Worm (Caenorhabditis elegans) whole organism, young adult: Measurements from ENCODE around the gene C04C3.7.

Experiments
- B0336.3 ChIP-seq: fragments of 200-800 bp; sonication (Bioruptor generic); IDR thresholded peaks from 2 replicates; pipeline ENCODE4 v1.3.6; 2022; ENCODE audit warnings: missing genetic modification characterization, missing compliant biosample characterization
- C06A6.2 ChIP-seq: fragments of 200-800 bp; sonication (Bioruptor generic); conservative IDR thresholded peaks from 2 replicates; pipeline ENCODE4 v1.3.6; 2022; ENCODE audit warnings: missing genetic modification characterization, missing compliant biosample characterization
- C17E4.6 ChIP-seq: fragments of 200-800 bp; sonication (Bioruptor generic); IDR thresholded peaks from 2 replicates; pipeline ENCODE4 v1.3.6; 2022; ENCODE audit warnings: missing genetic modification reagents, missing genetic modification characterization, missing compliant biosample characterization
- F23B12.7 ChIP-seq: sonication (generic microtip); optimal IDR thresholded peaks from 2 replicates; lab custom pipeline; 2017; ENCODE audit warnings: missing genetic modification characterization, mild to moderate bottlenecking, missing compliant biosample characterization, antibody characterized with exemption, moderate library complexity; ENCODE audit not compliant: insufficient read depth
- F33H1.4 ChIP-seq: fragments of 200-800 bp; sonication (Bioruptor generic); IDR thresholded peaks from 2 replicates; pipeline ENCODE4 v1.3.6; 2022; ENCODE audit warnings: missing genetic modification reagents, missing genetic modification characterization, missing compliant biosample characterization
- F37B4.10 ChIP-seq: fragments of 200-800 bp; sonication (Bioruptor generic); IDR thresholded peaks from 2 replicates; pipeline ENCODE4 v1.3.6; 2022; ENCODE audit warnings: missing genetic modification characterization, missing compliant biosample characterization
- F49E8.2 ChIP-seq: sonication (generic microtip); optimal IDR thresholded peaks from 3 replicates; lab custom pipeline; 2017; ENCODE audit warnings: missing genetic modification characterization, mild to moderate bottlenecking, missing compliant biosample characterization, antibody characterized with exemption, moderate library complexity; ENCODE audit not compliant: insufficient read depth
- T26A5.8 ChIP-seq: sonication (generic microtip); optimal IDR thresholded peaks from 2 replicates; lab custom pipeline; 2016; ENCODE audit warnings: missing genetic modification characterization, missing compliant biosample characterization
- Y67H2A.10 ChIP-seq: fragments of 200-800 bp; sonication (Bioruptor generic); conservative IDR thresholded peaks from 2 replicates; pipeline ENCODE4 v1.3.6; 2022; ENCODE audit warnings: missing genetic modification reagents, missing genetic modification characterization, missing compliant biosample characterization
- Y79H2A.3 ChIP-seq: fragments of 200-800 bp; sonication (Bioruptor generic); conservative IDR thresholded peaks from 2 replicates; pipeline ENCODE4 v1.3.6; 2022; ENCODE audit warnings: missing genetic modification reagents, missing genetic modification characterization, missing compliant biosample characterization
- ZK185.1 ChIP-seq: sonication (generic microtip); optimal IDR thresholded peaks from 2 replicates; lab custom pipeline; 2016; ENCODE audit warnings: mild to moderate bottlenecking, missing genetic modification characterization, missing compliant biosample characterization; ENCODE audit not compliant: poor library complexity, severe bottlenecking
- atf-7 ChIP-seq: sonication (generic microtip); optimal IDR thresholded peaks from 2 replicates; lab custom pipeline; 2017; ENCODE audit warnings: mild to moderate bottlenecking, missing genetic modification characterization, missing compliant biosample characterization
- athp-1 ChIP-seq: sonication (generic microtip); optimal IDR thresholded peaks from 2 replicates; lab custom pipeline; 2017; ENCODE audit warnings: mild to moderate bottlenecking, missing genetic modification characterization, missing compliant biosample characterization
- attf-6 ChIP-seq: fragments of 200-800 bp; sonication (Bioruptor generic); IDR thresholded peaks from 2 replicates; pipeline ENCODE4 v1.3.6; 2022; ENCODE audit warnings: missing genetic modification reagents, missing genetic modification characterization, missing compliant biosample characterization
- ceh-40 ChIP-seq: fragments of 200-800 bp; sonication (Bioruptor generic); IDR thresholded peaks from 2 replicates; pipeline ENCODE4 v1.3.6; 2022; ENCODE audit warnings: missing genetic modification characterization, missing compliant biosample characterization
- ceh-79 ChIP-seq: sonication (generic microtip); optimal IDR thresholded peaks from 2 replicates; lab custom pipeline; 2017; ENCODE audit warnings: mild to moderate bottlenecking, missing genetic modification characterization, missing compliant biosample characterization
- chd-7 ChIP-seq: sonication (generic microtip); optimal IDR thresholded peaks from 2 replicates; lab custom pipeline; 2016; ENCODE audit warnings: mild to moderate bottlenecking, missing genetic modification characterization, moderate library complexity, missing compliant biosample characterization
- dpl-1 ChIP-seq: fragments of 150-350 bp; optimal IDR thresholded peaks from 2 replicates; lab custom pipeline; 2014; ENCODE audit warnings: missing biosample characterization, missing genetic modification reagents, missing genetic modification characterization
- egl-44 ChIP-seq: fragments of 200-800 bp; sonication (Bioruptor generic); IDR thresholded peaks from 2 replicates; pipeline ENCODE4 v1.3.6; 2022; ENCODE audit warnings: missing genetic modification reagents, missing genetic modification characterization, missing compliant biosample characterization
- ekl-4 ChIP-seq: fragments of 200-800 bp; sonication (Bioruptor generic); IDR thresholded peaks from 2 replicates; pipeline ENCODE4 v1.3.6; 2022; ENCODE audit warnings: missing genetic modification reagents, missing genetic modification characterization, missing compliant biosample characterization
- ets-4 ChIP-seq: fragments of 200-800 bp; sonication (Bioruptor generic); optimal IDR thresholded peaks from 2 replicates; lab custom pipeline; 2018; ENCODE audit warnings: mild to moderate bottlenecking, missing genetic modification characterization, missing compliant biosample characterization
- hlh-12 ChIP-seq: sonication (generic microtip); optimal IDR thresholded peaks from 2 replicates; lab custom pipeline; 2016; ENCODE audit warnings: missing genetic modification characterization, missing compliant biosample characterization
- lag-1 ChIP-seq: fragments of 200-800 bp; sonication (Bioruptor generic); IDR thresholded peaks from 2 replicates; pipeline ENCODE4 v1.3.6; 2022; ENCODE audit warnings: missing genetic modification reagents, missing genetic modification characterization, missing compliant biosample characterization
- let-607 ChIP-seq, 2 experiments: fragments of 200-800 bp in 1 of 2; sonication (Bioruptor generic) in 1 of 2; sonication (generic microtip) in 1 of 2; optimal IDR thresholded peaks; 2 replicates each; lab custom pipeline; 2016 to 2018; ENCODE audit warnings: mild to moderate bottlenecking in 2 of 2, missing compliant biosample characterization in 2 of 2, missing genetic modification characterization in 2 of 2, moderate library complexity in 2 of 2, missing genotype in 1 of 2
- lin-54 ChIP-seq: fragments of 200-800 bp; sonication (Bioruptor generic); optimal IDR thresholded peaks from 2 replicates; lab custom pipeline; 2018; ENCODE audit warnings: mild to moderate bottlenecking, missing genetic modification characterization, missing compliant biosample characterization
- lsl-1 ChIP-seq: fragments of 200-800 bp; sonication (Bioruptor generic); optimal IDR thresholded peaks from 2 replicates; lab custom pipeline; 2018; ENCODE audit warnings: mild to moderate bottlenecking, missing genetic modification characterization, moderate library complexity, missing compliant biosample characterization
- madf-6 ChIP-seq: fragments of 200-800 bp; sonication (Bioruptor generic); IDR thresholded peaks from 2 replicates; pipeline ENCODE4 v1.3.6; 2022; ENCODE audit warnings: missing genetic modification reagents, missing genetic modification characterization, missing compliant biosample characterization
- madf-8 ChIP-seq: fragments of 200-800 bp; sonication (Bioruptor generic); conservative IDR thresholded peaks from 2 replicates; pipeline ENCODE4 v1.3.6; 2022; ENCODE audit warnings: missing genetic modification reagents, missing genetic modification characterization, missing compliant biosample characterization
- mxl-1 ChIP-seq: sonication (generic microtip); optimal IDR thresholded peaks from 2 replicates; lab custom pipeline; 2016; ENCODE audit warnings: missing genetic modification characterization, missing compliant biosample characterization
- nhr-120 ChIP-seq: fragments of 200-800 bp; sonication (Bioruptor generic); IDR thresholded peaks from 2 replicates; pipeline ENCODE4 v1.3.6; 2022; ENCODE audit warnings: missing genetic modification characterization, missing compliant biosample characterization
- nhr-90 ChIP-seq: sonication (generic microtip); optimal IDR thresholded peaks from 2 replicates; lab custom pipeline; 2016; ENCODE audit warnings: missing genotype, mild to moderate bottlenecking, missing genetic modification characterization, missing compliant biosample characterization
- rec-8 ChIP-seq, 2 experiments: sonication (generic microtip); optimal IDR thresholded peaks; 2 replicates each; lab custom pipeline; 2016; ENCODE audit warnings: mild to moderate bottlenecking in 2 of 2, missing genetic modification characterization in 2 of 2, missing genetic modification reagents in 2 of 2, missing genotype in 2 of 2, missing biosample characterization in 1 of 2, missing compliant biosample characterization in 1 of 2, moderate library complexity in 1 of 2
- repo-1 ChIP-seq: sonication (generic microtip); optimal IDR thresholded peaks from 2 replicates; lab custom pipeline; 2017; ENCODE audit warnings: mild to moderate bottlenecking, missing genetic modification characterization, missing compliant biosample characterization
- rpc-1 ChIP-seq, 2 experiments: fragments of 150-350 bp in 1 of 2; sonication (generic microtip) in 1 of 2; optimal IDR thresholded peaks; 2 replicates each; lab custom pipeline; 2014 to 2018; ENCODE audit warnings: missing biosample characterization in 1 of 2, missing genetic modification characterization in 1 of 2, missing genetic modification reagents in 1 of 2, missing genotype in 1 of 2
- snpc-4 ChIP-seq, 5 experiments: fragments of 150-350 bp in 1 of 5; sonication (generic microtip) in 4 of 5; optimal IDR thresholded peaks; 2 replicates each; lab custom pipeline; 2014 to 2018; ENCODE audit warnings: missing genetic modification characterization in 5 of 5, missing biosample characterization in 3 of 5, antibody characterized with exemption in 2 of 5, mild to moderate bottlenecking in 2 of 5, missing compliant biosample characterization in 2 of 5, missing genotype in 2 of 5, moderate library complexity in 2 of 5, missing genetic modification reagents in 1 of 5
- tbp1 ChIP-seq: fragments of 200-800 bp; sonication (Bioruptor generic); optimal IDR thresholded peaks from 2 replicates; lab custom pipeline; 2018; ENCODE audit warnings: mild to moderate bottlenecking, missing genetic modification characterization, missing compliant biosample characterization
- xnd-1 ChIP-seq: sonication (generic microtip); optimal IDR thresholded peaks from 2 replicates; lab custom pipeline; 2016; ENCODE audit warnings: missing genotype, missing genetic modification reagents, missing genetic modification characterization, missing compliant biosample characterization
- zim-3 ChIP-seq: sonication (generic microtip); optimal IDR thresholded peaks from 2 replicates; lab custom pipeline; 2017; ENCODE audit warnings: mild to moderate bottlenecking, missing genetic modification characterization, moderate library complexity, missing compliant biosample characterization
- ztf-18 ChIP-seq: sonication (generic microtip); optimal IDR thresholded peaks from 2 replicates; lab custom pipeline; 2016; ENCODE audit warnings: missing genotype, mild to moderate bottlenecking, missing genetic modification characterization, missing compliant biosample characterization

C04C3.7 gene

DNA sequence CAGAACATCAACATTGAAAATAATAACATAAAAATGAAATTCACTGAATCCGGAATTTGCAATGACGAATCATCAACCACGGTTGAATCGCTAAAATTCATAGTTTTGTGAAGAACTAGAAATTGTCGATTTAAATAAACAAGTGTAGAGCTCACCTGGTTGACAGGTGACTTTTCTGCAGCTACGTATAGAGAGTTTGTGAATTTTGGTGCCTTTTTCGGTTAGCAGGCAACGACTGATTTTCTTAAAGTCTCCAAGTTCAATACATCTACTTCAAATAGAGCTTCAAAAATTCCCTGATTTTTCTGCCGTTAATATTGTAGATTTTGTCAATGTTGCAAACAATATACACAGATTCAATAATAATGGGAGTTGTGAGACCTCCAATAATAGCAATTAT, 43.8 kb upstream of the C04C3.7 start, which contains the start of gene srz-69:
TSS of gene srz-69 (minus strand) at position 101 of the 400 bp plus-strand sequence.
- TF ChIP-seq C17E4.6 (no peak), Y79H2A.3 (GFP tag; lab: Robert Waterston, UW) (no peak), rec-8 (tag; optimal IDR thresholded peaks at IDR 0.05; lab: Kevin White, UChicago) (no peak), lag-1 (no peak), athp-1 (tag; lab: Kevin White, UChicago) (no peak), F23B12.7 (tag; lab: Kevin White, UChicago) (no peak), dpl-1 (no peak), lsl-1 (GFP tag; lab: Kevin White, UChicago) (no peak), egl-44 (GFP tag; lab: Robert Waterston, UW) (no peak), ets-4 (GFP tag; lab: Kevin White, UChicago) (no peak), F37B4.10 (GFP tag; lab: Robert Waterston, UW) (no peak), B0336.3 (GFP tag; lab: Robert Waterston, UW) (no peak), tbp1 (GFP tag; lab: Kevin White, UChicago) (no peak), ceh-79 (tag; lab: Kevin White, UChicago) (no peak), C06A6.2 (GFP tag; lab: Robert Waterston, UW) (no peak), F33H1.4 (GFP tag; lab: Robert Waterston, UW) (no peak), hlh-12 (tag; lab: Kevin White, UChicago) (no peak), ztf-18 (tag; lab: Kevin White, UChicago) (no peak)

DNA sequence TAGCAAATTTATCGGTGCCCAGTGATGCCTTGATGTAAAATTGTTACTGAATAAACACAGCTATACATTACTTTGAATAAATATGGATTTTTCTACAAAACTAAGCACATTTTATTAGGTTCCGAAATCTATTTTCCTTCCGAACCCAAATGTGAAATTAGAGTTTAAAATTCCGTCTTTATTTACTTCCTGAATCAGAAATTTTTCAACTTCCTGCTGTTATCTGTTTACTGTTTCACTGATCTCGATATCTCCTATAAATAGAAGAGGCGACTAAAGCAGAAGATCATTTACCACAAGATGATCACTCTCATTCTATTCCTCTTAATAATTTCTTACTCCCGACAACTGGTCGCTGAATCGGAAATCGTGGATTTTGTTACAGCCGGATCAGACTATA, 36.5 kb upstream of the C04C3.7 start, which contains the start of gene F58E2.2:
TSS of gene F58E2.2 (plus strand) at position 301 of the 400 bp plus-strand sequence.
- TF ChIP-seq Y67H2A.10 (GFP tag; lab: Robert Waterston, UW) (no peak), ceh-79 (tag; lab: Kevin White, UChicago) (no peak), ekl-4 (GFP tag; lab: Robert Waterston, UW) (no peak), repo-1 (tag; lab: Kevin White, UChicago) (no peak), T26A5.8 (tag; lab: Kevin White, UChicago) (no peak), rpc-1 (optimal IDR thresholded peaks at IDR 0.05; lab: Kevin White, UChicago) (no peak), rpc-1 (tag; optimal IDR thresholded peaks at IDR 0.05; lab: Kevin White, UChicago) (no peak), nhr-90 (tag; lab: Kevin White, UChicago) (no peak), xnd-1 (no peak), ZK185.1 (tag; lab: Kevin White, UChicago) (no peak), zim-3 (tag; lab: Kevin White, UChicago) (no peak), nhr-120 (no peak), mxl-1 (tag; lab: Kevin White, UChicago) (no peak), let-607 (tag; optimal IDR thresholded peaks at IDR 0.05; lab: Kevin White, UChicago) (no peak), madf-6 (GFP tag; lab: Robert Waterston, UW) (no peak), C17E4.6 (no peak)

DNA sequence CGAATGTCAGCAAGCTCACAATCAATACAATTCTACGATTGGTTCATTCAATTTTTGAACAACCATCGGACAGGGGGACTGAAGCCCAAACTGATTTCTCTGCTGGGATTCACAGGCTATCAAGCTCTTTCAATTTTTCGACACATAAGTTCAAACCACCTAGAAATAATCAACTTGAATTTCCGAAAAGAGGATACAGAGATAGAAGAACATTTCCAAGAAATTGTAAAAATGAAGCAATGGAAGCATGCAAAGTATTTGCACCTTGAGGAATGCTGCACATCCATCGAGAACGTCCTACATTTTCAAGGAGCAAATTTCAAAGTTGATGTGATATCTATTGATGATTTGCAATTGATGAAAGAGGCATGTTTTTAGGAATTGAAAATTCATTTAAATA, 34.5 kb upstream of the C04C3.7 start:
- no peak for TF ChIP-seq snpc-4 (GFP tag; optimal IDR thresholded peaks at IDR 0.05; lab: Kevin White, UChicago)
- TF ChIP-seq snpc-4 (tag; optimal IDR thresholded peaks at IDR 0.05; lab: Kevin White, UChicago) = no peak
- TF ChIP-seq lin-54 = no peak
- TF ChIP-seq ceh-40 = no peak
- TF ChIP-seq ztf-18 (tag; lab: Kevin White, UChicago) = no peak
- TF ChIP-seq madf-8 (GFP tag; lab: Robert Waterston, UW) = no peak
- TF ChIP-seq chd-7 = no peak
- no peak for TF ChIP-seq F49E8.2 (tag; lab: Kevin White, UChicago)
- no peak for TF ChIP-seq rec-8 (tag; optimal IDR thresholded peaks at IDR 0.05; lab: Kevin White, UChicago)
- no peak for TF ChIP-seq madf-6 (GFP tag; lab: Robert Waterston, UW)
- TF ChIP-seq atf-7 (tag; lab: Kevin White, UChicago) = no peak
- TF ChIP-seq xnd-1 = no peak
- TF ChIP-seq attf-6 (GFP tag; lab: Robert Waterston, UW) = no peak
